Fruit fly (Drosophila melanogaster) whole organism, embryonic: ENCODE measurements around the gene CG6749.

Experiments
- BtbVII ChIP-seq: fragments of 200-800 bp; sonication (Bioruptor generic); optimal IDR thresholded peaks from 3 replicates; lab custom pipeline; 2017; ENCODE audit warnings: missing biosample characterization, mild to moderate bottlenecking, missing genetic modification characterization
- CG10147 ChIP-seq: fragments of 200-800 bp; sonication (Bioruptor generic); optimal IDR thresholded peaks from 2 replicates; lab custom pipeline; 2019; ENCODE audit warnings: missing biosample characterization, mild to moderate bottlenecking, missing genetic modification characterization, moderate library complexity
- CG10209 ChIP-seq: fragments of 200-800 bp; sonication (Bioruptor generic); optimal IDR thresholded peaks from 3 replicates; lab custom pipeline; 2017; ENCODE audit warnings: missing biosample characterization, mild to moderate bottlenecking, missing genetic modification characterization, missing genetic modification reagents
- CG10543 ChIP-seq: fragments of 200-800 bp; sonication (Bioruptor generic); optimal IDR thresholded peaks from 3 replicates; lab custom pipeline; 2017; ENCODE audit warnings: missing biosample characterization, mild to moderate bottlenecking, missing genetic modification characterization, moderate library complexity
- CG11695 ChIP-seq: fragments of 200-800 bp; sonication (Bioruptor generic); IDR thresholded peaks from 3 replicates; pipeline ENCODE4 v1.3.6; 2022; ENCODE audit warnings: missing biosample characterization, missing genetic modification characterization
- CG13894 ChIP-seq: fragments of 200-800 bp; sonication (Bioruptor generic); optimal IDR thresholded peaks from 3 replicates; lab custom pipeline; 2018; ENCODE audit warnings: missing biosample characterization, mild to moderate bottlenecking, missing genetic modification characterization, moderate library complexity
- CG1603 ChIP-seq: fragments of 200-800 bp; sonication (Bioruptor generic); optimal IDR thresholded peaks from 2 replicates; lab custom pipeline; 2019; ENCODE audit warnings: missing biosample characterization, mild to moderate bottlenecking, missing genetic modification characterization, moderate library complexity
- CG17802 ChIP-seq: fragments of 200-800 bp; sonication (Bioruptor generic); optimal IDR thresholded peaks from 2 replicates; lab custom pipeline; 2018; ENCODE audit warnings: missing biosample characterization, mild to moderate bottlenecking, missing genetic modification characterization, moderate library complexity
- CG2712 ChIP-seq: fragments of 200-800 bp; optimal IDR thresholded peaks from 3 replicates; lab custom pipeline; 2019; ENCODE audit warnings: missing biosample characterization, mild to moderate bottlenecking, missing genetic modification characterization, moderate library complexity
- CG30020 ChIP-seq: fragments of 200-800 bp; optimal IDR thresholded peaks from 2 replicates; lab custom pipeline; 2019; ENCODE audit warnings: missing biosample characterization, mild to moderate bottlenecking, missing genetic modification characterization, moderate library complexity
- CG32767 ChIP-seq: fragments of 200-800 bp; sonication (Bioruptor generic); IDR thresholded peaks from 2 replicates; pipeline ENCODE4 v1.3.6; 2022; ENCODE audit warnings: missing biosample characterization, missing genetic modification characterization
- CG3281 ChIP-seq: fragments of 200-800 bp; sonication (Bioruptor generic); optimal IDR thresholded peaks from 3 replicates; lab custom pipeline; 2017; ENCODE audit warnings: missing biosample characterization, mild to moderate bottlenecking, missing genetic modification characterization
- CG33213 ChIP-seq: fragments of 200-800 bp; sonication (Bioruptor generic); optimal IDR thresholded peaks from 3 replicates; lab custom pipeline; 2016; ENCODE audit warnings: missing biosample characterization, missing genetic modification characterization
- CG3407 ChIP-seq: fragments of 200-800 bp; sonication (Bioruptor generic); optimal IDR thresholded peaks from 2 replicates; lab custom pipeline; 2018; ENCODE audit warnings: missing biosample characterization, mild to moderate bottlenecking, missing genetic modification characterization
- CG34376 ChIP-seq: fragments of 200-800 bp; sonication (Bioruptor generic); optimal IDR thresholded peaks from 2 replicates; lab custom pipeline; 2018; ENCODE audit warnings: missing biosample characterization, mild to moderate bottlenecking, missing genetic modification characterization
- CG7271 ChIP-seq: fragments of 200-800 bp; sonication (Bioruptor generic); optimal IDR thresholded peaks from 2 replicates; lab custom pipeline; 2018; ENCODE audit warnings: missing biosample characterization, mild to moderate bottlenecking, missing genetic modification characterization, moderate library complexity
- CTCF ChIP-seq: fragments of 200-800 bp; sonication (Bioruptor generic); optimal IDR thresholded peaks from 2 replicates; lab custom pipeline; 2017; ENCODE audit warnings: missing biosample characterization, mild to moderate bottlenecking, missing genetic modification characterization, moderate library complexity
- D19B ChIP-seq: fragments of 200-800 bp; sonication (Bioruptor generic); optimal IDR thresholded peaks from 2 replicates; lab custom pipeline; 2017; ENCODE audit warnings: missing biosample characterization, mild to moderate bottlenecking, missing genetic modification characterization
- Deaf1 ChIP-seq: fragments of 200-800 bp; optimal IDR thresholded peaks from 3 replicates; lab custom pipeline; 2019; ENCODE audit warnings: missing biosample characterization, mild to moderate bottlenecking, missing genetic modification characterization, moderate library complexity
- Mad ChIP-seq: fragments of 200-800 bp; sonication (Bioruptor generic); optimal IDR thresholded peaks from 2 replicates; lab custom pipeline; 2016; ENCODE audit warnings: missing biosample characterization, missing genetic modification characterization
- Med ChIP-seq: fragments of 200-800 bp; sonication (Bioruptor generic); peaks from one replicate; lab custom pipeline; 2016; ENCODE audit warnings: missing biosample characterization, missing genetic modification characterization, mild to moderate bottlenecking, inconsistent platforms, moderate library complexity
- Meics ChIP-seq: fragments of 200-800 bp; sonication (Bioruptor generic); optimal IDR thresholded peaks from 2 replicates; lab custom pipeline; 2017; ENCODE audit warnings: missing biosample characterization, mild to moderate bottlenecking, missing genetic modification characterization
- Rfx ChIP-seq: fragments of 200-800 bp; sonication (Bioruptor generic); IDR thresholded peaks from 2 replicates; pipeline ENCODE4 v1.3.6; 2022; ENCODE audit warnings: missing biosample characterization, missing genetic modification characterization
- Spps ChIP-seq: fragments of 200-800 bp; sonication (Bioruptor generic); optimal IDR thresholded peaks from 2 replicates; lab custom pipeline; 2018; ENCODE audit warnings: missing biosample characterization, mild to moderate bottlenecking, missing genetic modification characterization
- Stat92E ChIP-seq, 3 experiments: fragments of >200 bp in 2 of 3; fragments of 200-800 bp in 1 of 3; sonication (Bioruptor generic) in 1 of 3; optimal IDR thresholded peaks; 2 replicates each; lab custom pipeline; 2017 to 2019; ENCODE audit warnings: missing biosample characterization in 3 of 3, missing genetic modification characterization in 3 of 3, mild to moderate bottlenecking in 1 of 3, moderate library complexity in 1 of 3
- Tbp ChIP-seq: fragments of >200 bp; optimal IDR thresholded peaks from 2 replicates; lab custom pipeline; 2018; ENCODE audit warnings: missing biosample characterization, missing genetic modification characterization
- Trl ChIP-seq, 3 experiments: fragments of >200 bp in 2 of 3; fragments of 200-800 bp in 1 of 3; sonication (Bioruptor generic) in 1 of 3; optimal IDR thresholded peaks; 2 replicates in 1 of 3; 3 replicates in 2 of 3; lab custom pipeline; 2016 to 2017; ENCODE audit warnings: missing biosample characterization in 1 of 3, missing genetic modification characterization in 1 of 3
- Xbp1 ChIP-seq: fragments of 200-800 bp; sonication (Bioruptor generic); optimal IDR thresholded peaks from 3 replicates; lab custom pipeline; 2016; ENCODE audit warnings: missing biosample characterization, mild to moderate bottlenecking, missing genetic modification characterization
- ato ChIP-seq: fragments of 200-800 bp; sonication (Bioruptor generic); IDR thresholded peaks from 2 replicates; pipeline ENCODE4 v1.3.6; 2022; ENCODE audit warnings: missing biosample characterization, missing genetic modification characterization; ENCODE audit not compliant: partially characterized antibody
- caup ChIP-seq: fragments of 200-800 bp; sonication (Bioruptor generic); optimal IDR thresholded peaks from 3 replicates; lab custom pipeline; 2017; ENCODE audit warnings: missing biosample characterization, mild to moderate bottlenecking, missing genetic modification characterization, moderate library complexity; ENCODE audit not compliant: severe bottlenecking
- ci ChIP-seq: fragments of 200-800 bp; sonication (Bioruptor generic); IDR thresholded peaks from 3 replicates; pipeline ENCODE4 v1.3.6; 2022; ENCODE audit warnings: missing biosample characterization, missing genetic modification characterization
- esg ChIP-seq: fragments of 200-800 bp; sonication (Bioruptor generic); conservative IDR thresholded peaks from 2 replicates; pipeline ENCODE4 v1.3.6; 2022; ENCODE audit warnings: missing biosample characterization, missing genetic modification characterization
- exex ChIP-seq: fragments of 200-800 bp; sonication (Bioruptor generic); optimal IDR thresholded peaks from 4 replicates; lab custom pipeline; 2018; ENCODE audit warnings: missing biosample characterization, mild to moderate bottlenecking, missing genetic modification characterization, moderate library complexity
- eyg ChIP-seq: fragments of 200-800 bp; sonication (Bioruptor generic); optimal IDR thresholded peaks from 3 replicates; lab custom pipeline; 2016; ENCODE audit warnings: missing biosample characterization, missing genetic modification characterization
- gce ChIP-seq: fragments of 200-800 bp; sonication (Bioruptor generic); IDR thresholded peaks from 3 replicates; pipeline ENCODE4 v1.3.6; 2022; ENCODE audit warnings: missing biosample characterization, missing genetic modification characterization
- her ChIP-seq: fragments of 200-800 bp; sonication (Bioruptor generic); optimal IDR thresholded peaks from 2 replicates; lab custom pipeline; 2016; ENCODE audit warnings: missing biosample characterization, missing genetic modification characterization
- jigr1 ChIP-seq: fragments of 200-800 bp; sonication (Bioruptor generic); IDR thresholded peaks from 3 replicates; pipeline ENCODE4 v1.3.6; 2022; ENCODE audit warnings: missing biosample characterization, missing genetic modification characterization
- lov ChIP-seq, 2 experiments: fragments of 200-800 bp in 1 of 2; fragments of >200 bp in 1 of 2; sonication (Bioruptor generic) in 1 of 2; IDR thresholded peaks in 1 of 2; optimal IDR thresholded peaks in 1 of 2; 2 replicates in 1 of 2; 3 replicates in 1 of 2; pipeline versions ENCODE4 v1.3.6 to Lab custom; 2017 to 2022; ENCODE audit warnings: missing biosample characterization in 1 of 2, missing genetic modification characterization in 1 of 2
- row ChIP-seq: fragments of 200-800 bp; sonication (Bioruptor generic); IDR thresholded peaks from 3 replicates; pipeline ENCODE4 v1.3.6; 2022; ENCODE audit warnings: missing biosample characterization, missing genetic modification characterization
- sens ChIP-seq: fragments of 200-800 bp; sonication (Bioruptor generic); peaks from one replicate; lab custom pipeline; 2016; ENCODE audit warnings: missing biosample characterization, missing genetic modification characterization
- sug ChIP-seq: fragments of 200-800 bp; optimal IDR thresholded peaks from 2 replicates; lab custom pipeline; 2019; ENCODE audit warnings: missing biosample characterization, mild to moderate bottlenecking, missing genetic modification characterization, moderate library complexity
- trh ChIP-seq: fragments of 200-800 bp; sonication (Bioruptor generic); optimal IDR thresholded peaks from 2 replicates; lab custom pipeline; 2016; ENCODE audit warnings: missing biosample characterization, missing genetic modification characterization
- zen ChIP-seq: fragments of 200-800 bp; sonication (Bioruptor generic); optimal IDR thresholded peaks from 3 replicates; lab custom pipeline; 2018; ENCODE audit warnings: missing biosample characterization, mild to moderate bottlenecking, missing genetic modification characterization, moderate library complexity
- zen2 ChIP-seq: fragments of 200-800 bp; sonication (Bioruptor generic); IDR thresholded peaks from 3 replicates; pipeline ENCODE4 v1.3.6; 2022; ENCODE audit warnings: missing biosample characterization, missing genetic modification characterization; ENCODE audit not compliant: partially characterized antibody

CG6749 gene

dm6 chr3L:9760151-9760749, 26.6 kb upstream of the CG6749 start, which contains the start of gene CG42268 (continued):
- TF ChIP-seq CG1603 (tag; lab: Kevin White, UChicago) (no peak), caup (GFP tag; lab: Kevin White, UChicago) (peak; percentile 21), Med (GFP tag; lab: Kevin White, UChicago) (peak; percentile 81), CG10543 (peak; percentile 21), CG11695 (peak; percentile 71), CG33213 (GFP tag; lab: Kevin White, UChicago) (no peak), CTCF (no peak), ci (GFP tag; lab: Robert Waterston, UW) (no peak), Meics (GFP tag; lab: Kevin White, UChicago) (no peak), CG30020 (tag; lab: Kevin White, UChicago) (no peak), Xbp1 (GFP tag; lab: Kevin White, UChicago) (no peak), trh (GFP tag; lab: Kevin White, UChicago) (no peak), Spps (tag; lab: Kevin White, UChicago) (no peak), CG10147 (peak; percentile 32), exex (tag; lab: Kevin White, UChicago) (peak; percentile 84), zen (tag; lab: Kevin White, UChicago) (no peak), row (GFP tag; lab: Robert Waterston, UW) (peak; percentile 32; the same call in 1 of the 3 replicates), her (GFP tag; lab: Kevin White, UChicago) (no peak), CG2712 (tag; lab: Kevin White, UChicago) (no peak), CG3407 (GFP tag; lab: Kevin White, UChicago) (no peak), eyg (GFP tag; lab: Kevin White, UChicago) (no peak), Trl (optimal IDR thresholded peaks at IDR 0.05; lab: Kevin White, UChicago) (peak in 1 of 2 experiments; percentile 42), Trl (GFP tag; optimal IDR thresholded peaks at IDR 0.05; lab: Kevin White, UChicago) (no peak), sens (GFP tag; lab: Kevin White, UChicago) (peak; percentile 62), D19B (GFP tag; lab: Kevin White, UChicago) (no peak), CG3281 (peak; percentile 29), CG34376 (GFP tag; lab: Kevin White, UChicago) (peak; percentile 47), Deaf1 (peak; percentile 85), zen2 (GFP tag; lab: Robert Waterston, UW) (no peak), jigr1 (GFP tag; lab: Robert Waterston, UW) (no peak), lov (optimal IDR thresholded peaks at IDR 0.05; lab: Kevin White, UChicago) (no peak), lov (GFP tag; IDR thresholded peaks at IDR 0.05; lab: Robert Waterston, UW) (no peak), esg (GFP tag; lab: Robert Waterston, UW) (no peak), BtbVII (GFP tag; lab: Kevin White, UChicago) (peak; percentile 46), Mad (GFP tag; lab: Kevin White, UChicago) (no peak), CG32767 (GFP tag; lab: Robert Waterston, UW) (no peak), sug (peak; percentile 26), Stat92E (GFP tag; optimal IDR thresholded peaks at IDR 0.05; lab: Kevin White, UChicago) (no peak), gce (GFP tag; lab: Robert Waterston, UW) (no peak), CG10209 (GFP tag; lab: Kevin White, UChicago) (no peak), Rfx (GFP tag; lab: Robert Waterston, UW) (peak; percentile 30; the same call in 1 of the 2 replicates), ato (no peak), Tbp (no peak), CG17802 (no peak), CG13894 (tag; lab: Kevin White, UChicago) (peak; percentile 77), CG7271 (tag; lab: Kevin White, UChicago) (no peak)
